Worm (Caenorhabditis elegans): Measurements from ENCODE around the gene R02D5.24.

The R02D5.24 gene

DNA sequence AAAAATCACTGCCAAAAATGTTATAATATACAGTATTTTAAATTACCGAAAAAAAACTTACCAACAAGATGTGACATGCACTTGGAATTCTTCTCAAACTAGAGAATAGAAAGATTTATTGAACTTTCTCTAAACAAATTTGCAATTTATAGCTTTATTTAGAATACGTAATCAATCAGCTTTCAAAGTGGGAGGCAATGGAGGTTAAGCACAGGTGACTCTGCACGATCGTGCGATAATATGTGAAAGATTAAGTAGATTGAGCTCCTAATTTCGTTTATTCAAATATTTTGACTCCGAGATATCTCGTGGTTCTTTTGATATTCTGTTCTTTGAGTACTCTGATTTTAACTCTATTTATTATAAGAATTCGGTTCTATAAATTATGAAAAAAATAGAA is 16.9 kb downstream of the R02D5.24 start, which contains the start of gene R02D5.6:
TSS of gene R02D5.6 (minus strand) at position 101 of the 400 bp plus-strand sequence.
- TF ChIP-seq ztf-25 (GFP tag; IDR thresholded peaks at IDR 0.05) (no peak), ama-1 (optimal IDR thresholded peaks at IDR 0.05) (no peak), ama-1 (GFP tag; optimal IDR thresholded peaks at IDR 0.05) (no peak), sea-2 (GFP tag; IDR thresholded peaks at IDR 0.05) (no peak), Y67H2A.10 (GFP tag; conservative IDR thresholded peaks at IDR 0.05) (no peak), nhr-80 (tag; optimal IDR thresholded peaks at IDR 0.05) (no peak), him-1 (tag; optimal IDR thresholded peaks at IDR 0.05) (no peak), F23B12.7 (tag; optimal IDR thresholded peaks at IDR 0.05; ENCODE audit: insufficient read depth) (no peak), hmg-1.2 (GFP tag; IDR thresholded peaks at IDR 0.05) (no peak), C06A6.2 (GFP tag; conservative IDR thresholded peaks at IDR 0.05) (no peak), snpc-1.3 (tag; optimal IDR thresholded peaks at IDR 0.05; ENCODE audit: insufficient read depth) (no peak), ets-4 (GFP tag; optimal IDR thresholded peaks at IDR 0.05) (no peak), F55B11.4 (tag; optimal IDR thresholded peaks at IDR 0.05; ENCODE audit: borderline replicate concordance, insufficient read depth) (no peak), ztf-22 (GFP tag; optimal IDR thresholded peaks at IDR 0.05) (no peak), bed-2 (GFP tag; IDR thresholded peaks at IDR 0.05) (no peak), aptf-2 (GFP tag; conservative IDR thresholded peaks at IDR 0.05) (no peak), hsf-1 (GFP tag; IDR thresholded peaks at IDR 0.05) (no peak), zim-3 (tag; optimal IDR thresholded peaks at IDR 0.05) (no peak), egl-44 (GFP tag; IDR thresholded peaks at IDR 0.05) (no peak)

DNA sequence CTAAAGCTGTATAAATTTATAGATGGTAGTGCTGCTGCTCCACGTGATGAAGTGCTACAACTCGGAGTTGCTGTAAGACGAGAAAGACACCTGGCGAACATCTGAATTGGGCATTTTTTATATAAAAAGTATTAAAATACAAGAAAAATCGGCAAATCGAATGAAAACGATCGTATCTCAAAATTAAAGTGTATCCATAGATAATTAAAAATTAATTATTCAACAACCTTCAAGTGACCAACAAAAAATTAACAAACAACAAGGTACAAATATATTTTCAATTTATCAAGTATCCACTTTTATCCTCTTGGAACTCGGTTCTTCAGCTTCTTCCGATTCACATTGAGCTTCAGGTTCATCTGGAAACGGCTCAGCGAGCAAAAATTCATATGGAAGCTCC is 18.1 kb downstream of the R02D5.24 start, which contains the start of gene R02D5.8:
TSS of gene R02D5.8 (minus strand) at position 101 of the 400 bp plus-strand sequence.
- TF ChIP-seq K11D2.4 (GFP tag; IDR thresholded peaks at IDR 0.05) (no peak), C06A6.2 (GFP tag; conservative IDR thresholded peaks at IDR 0.05) (no peak), tbx-9 (tag; optimal IDR thresholded peaks at IDR 0.05; ENCODE audit: borderline replicate concordance) (no peak), D2030.7 (GFP tag; IDR thresholded peaks at IDR 0.05) (no peak), hsf-1 (GFP tag; IDR thresholded peaks at IDR 0.05) (no peak), aptf-2 (GFP tag; conservative IDR thresholded peaks at IDR 0.05) (no peak), K12H6.12 (tag; optimal IDR thresholded peaks at IDR 0.05) (no peak), zim-3 (tag; optimal IDR thresholded peaks at IDR 0.05) (no peak), aptf-3 (GFP tag; IDR thresholded peaks at IDR 0.05) (no peak), F37B4.10 (GFP tag; IDR thresholded peaks at IDR 0.05) (no peak), B0019.2 (GFP tag; conservative IDR thresholded peaks at IDR 0.05) (no peak), rpc-1 (optimal IDR thresholded peaks at IDR 0.05) (no peak), rpc-1 (tag; optimal IDR thresholded peaks at IDR 0.05) (no peak), nhr-179 (tag; optimal IDR thresholded peaks at IDR 0.05) (no peak), egl-44 (GFP tag; IDR thresholded peaks at IDR 0.05) (no peak), ceh-27 (GFP tag; optimal IDR thresholded peaks at IDR 0.05) (no peak), attf-5 (GFP tag; optimal IDR thresholded peaks at IDR 0.05) (no peak)

- TF ChIP-seq rcor-1 (GFP tag; IDR thresholded peaks at IDR 0.05) (no peak), ztf-22 (GFP tag; optimal IDR thresholded peaks at IDR 0.05) (no peak), nfya-2 (GFP tag; IDR thresholded peaks at IDR 0.05) (no peak)
Measured at ce11 chrV:14521000-14521399, 19.9 kb downstream of the R02D5.24 start, which contains the start of gene C53A5.17. C53A5.17 (minus strand) TSS chrV:14521100.

- TF ChIP-seq attf-6 (GFP tag; IDR thresholded peaks at IDR 0.05) = no peak
- no peak for TF ChIP-seq lsy-27 (tag; optimal IDR thresholded peaks at IDR 0.05; ENCODE audit: borderline replicate concordance, insufficient read depth)
- no peak for TF ChIP-seq pbrm-1 (GFP tag; IDR thresholded peaks at IDR 0.05)
- no peak for TF ChIP-seq repo-1 (tag; optimal IDR thresholded peaks at IDR 0.05)
- TF ChIP-seq F57A8.1 (GFP tag; optimal IDR thresholded peaks at IDR 0.05) = no peak
- TF ChIP-seq unc-62 (GFP tag; optimal IDR thresholded peaks at IDR 0.05) = no peak
- TF ChIP-seq egl-18 (GFP tag; IDR thresholded peaks at IDR 0.05) = no peak
- no peak for TF ChIP-seq let-526 (GFP tag; IDR thresholded peaks at IDR 0.05)
- no peak for TF ChIP-seq ets-4 (GFP tag; optimal IDR thresholded peaks at IDR 0.05)
- no peak for TF ChIP-seq ZK185.1 (tag; optimal IDR thresholded peaks at IDR 0.05; ENCODE audit: poor library complexity, severe bottlenecking)
- no peak for TF ChIP-seq efl-1 (GFP tag; optimal IDR thresholded peaks at IDR 0.05)
- TF ChIP-seq zim-3 (tag; optimal IDR thresholded peaks at IDR 0.05) = no peak
- TF ChIP-seq Y95B8A.8 (GFP tag; IDR thresholded peaks at IDR 0.05) = no peak
- TF ChIP-seq ekl-4 (GFP tag; IDR thresholded peaks at IDR 0.05) = no peak
Measured at ce11 chrV:14522514-14522913, 21.4 kb downstream of the R02D5.24 start, which contains the start of gene C53A5.16. C53A5.16 (minus strand) TSS chrV:14522614.
